Worm (Caenorhabditis elegans) whole organism, L4 larva: Measurements from ENCODE around the gene dhs-28.
A peak's percentile ranks its signal among the peaks of the same experiment; 100 is the strongest.

ENCODE experiments used
- F10B5.3 ChIP-seq: sonication (generic microtip); optimal IDR thresholded peaks from 2 replicates; lab custom pipeline; 2016; ENCODE audit warnings: mild to moderate bottlenecking, missing genetic modification characterization, missing compliant biosample characterization
- F37D6.2 ChIP-seq: sonication (generic microtip); optimal IDR thresholded peaks from 2 replicates; lab custom pipeline; 2016; ENCODE audit warnings: mild to moderate bottlenecking, missing genetic modification characterization, missing compliant biosample characterization
- F44E2.7 ChIP-seq: fragments of 200-800 bp; sonication (Bioruptor generic); IDR thresholded peaks from 2 replicates; pipeline ENCODE4 v2.1.2; 2022; ENCODE audit warnings: missing genetic modification characterization, missing compliant biosample characterization
- F49E8.2 ChIP-seq: sonication (generic microtip); optimal IDR thresholded peaks from 2 replicates; lab custom pipeline; 2016; ENCODE audit warnings: missing compliant biosample characterization, mild to moderate bottlenecking, missing genetic modification characterization, borderline replicate concordance
- R02D3.7 ChIP-seq: fragments of 150-350 bp; sonication (generic microtip); optimal IDR thresholded peaks from 3 replicates; lab custom pipeline; 2014; ENCODE audit warnings: missing biosample characterization, missing genetic modification characterization
- ZK337.2 ChIP-seq: fragments of 200-800 bp; sonication (Bioruptor generic); IDR thresholded peaks from 2 replicates; pipeline ENCODE4 v1.3.6; 2022; ENCODE audit warnings: missing genetic modification reagents, missing genetic modification characterization, missing compliant biosample characterization
- ZK546.5 ChIP-seq, 2 experiments: sonication (generic microtip); optimal IDR thresholded peaks; 2 replicates each; lab custom pipeline; 2017; ENCODE audit warnings: missing biosample characterization in 2 of 2, missing genetic modification characterization in 2 of 2
- aha-1 ChIP-seq: fragments of 150-350 bp; peaks from one replicate; lab custom pipeline; 2014; ENCODE audit warnings: missing biosample characterization, missing genetic modification characterization
- ama-1 ChIP-seq: fragments of 150-350 bp; optimal IDR thresholded peaks from 2 replicates; lab custom pipeline; 2014; ENCODE audit warnings: inconsistent platforms, mixed read lengths
- ceh-20 ChIP-seq: fragments of 200-800 bp; sonication (Bioruptor generic); IDR thresholded peaks from 2 replicates; pipeline ENCODE4 v1.3.6; 2022; ENCODE audit warnings: missing genetic modification reagents, missing genetic modification characterization, missing compliant biosample characterization
- ces-1 ChIP-seq: fragments of 150-350 bp; sonication (generic microtip); optimal IDR thresholded peaks from 4 replicates; lab custom pipeline; 2014; ENCODE audit warnings: missing biosample characterization, missing genetic modification reagents, missing genetic modification characterization
- cey-2 ChIP-seq: sonication (generic microtip); optimal IDR thresholded peaks from 3 replicates; lab custom pipeline; 2017; ENCODE audit warnings: missing genetic modification characterization, mild to moderate bottlenecking, missing compliant biosample characterization, antibody characterized with exemption, borderline replicate concordance; ENCODE audit not compliant: insufficient read depth
- ctbp-1 ChIP-seq: fragments of 200-800 bp; sonication (Bioruptor generic); IDR thresholded peaks from 2 replicates; pipeline ENCODE4 v1.3.6; 2022; ENCODE audit warnings: missing genetic modification reagents, missing genetic modification characterization, missing compliant biosample characterization
- daf-12 ChIP-seq: fragments of 150-350 bp; optimal IDR thresholded peaks from 2 replicates; lab custom pipeline; 2014; ENCODE audit warnings: missing biosample characterization, missing genetic modification reagents, missing genetic modification characterization
- daf-16 ChIP-seq, 3 experiments: sonication (generic microtip); optimal IDR thresholded peaks; 2 replicates each; lab custom pipeline; 2016 to 2017; ENCODE audit warnings: missing genetic modification characterization in 3 of 3, missing genetic modification reagents in 3 of 3, mild to moderate bottlenecking in 2 of 3, missing compliant biosample characterization in 2 of 3, missing biosample characterization in 1 of 3, moderate library complexity in 1 of 3
- daf-19 ChIP-seq: fragments of 200-800 bp; sonication (Bioruptor generic); conservative IDR thresholded peaks from 2 replicates; pipeline ENCODE4 v1.3.6; 2022; ENCODE audit warnings: missing genetic modification characterization, missing compliant biosample characterization
- dmd-6 ChIP-seq: fragments of 200-800 bp; sonication (Bioruptor generic); IDR thresholded peaks from 2 replicates; pipeline ENCODE4 v1.3.6; 2022; ENCODE audit warnings: missing genetic modification reagents, missing genetic modification characterization, missing compliant biosample characterization
- dmd-9 ChIP-seq: fragments of 200-800 bp; sonication (Bioruptor generic); IDR thresholded peaks from 2 replicates; pipeline ENCODE4 v1.3.6; 2022; ENCODE audit warnings: missing genetic modification reagents, missing genetic modification characterization, missing compliant biosample characterization
- fkh-10 ChIP-seq: fragments of 150-350 bp; optimal IDR thresholded peaks from 2 replicates; lab custom pipeline; 2014; ENCODE audit warnings: missing biosample characterization, missing genetic modification reagents, missing genetic modification characterization
- hif-1 ChIP-seq, 2 experiments: sonication (generic microtip); optimal IDR thresholded peaks; 2 replicates each; lab custom pipeline; 2016 to 2017; ENCODE audit warnings: missing compliant biosample characterization in 2 of 2, missing genetic modification characterization in 2 of 2, missing genetic modification reagents in 2 of 2, missing genotype in 2 of 2, mild to moderate bottlenecking in 1 of 2
- hmg-1.1 ChIP-seq: fragments of 200-800 bp; sonication (Bioruptor generic); IDR thresholded peaks from 2 replicates; pipeline ENCODE4 v1.3.6; 2022; ENCODE audit warnings: missing genetic modification reagents, missing genetic modification characterization, missing compliant biosample characterization
- lin-39 ChIP-seq: fragments of 150-350 bp; optimal IDR thresholded peaks from 2 replicates; lab custom pipeline; 2014; ENCODE audit warnings: missing biosample characterization, missing genetic modification reagents, missing genetic modification characterization
- lir-3 ChIP-seq: sonication (generic microtip); optimal IDR thresholded peaks from 2 replicates; lab custom pipeline; 2016; ENCODE audit warnings: mild to moderate bottlenecking, missing genetic modification characterization, missing compliant biosample characterization
- lsy-2 ChIP-seq, 2 experiments: fragments of 150-350 bp in 1 of 2; sonication (generic microtip) in 1 of 2; optimal IDR thresholded peaks; 2 replicates each; lab custom pipeline; 2014 to 2017; ENCODE audit warnings: missing biosample characterization in 2 of 2, missing genetic modification characterization in 2 of 2
- mdl-1 ChIP-seq, 2 experiments: fragments of 150-350 bp in 1 of 2; sonication (generic microtip) in 1 of 2; optimal IDR thresholded peaks; 2 replicates each; lab custom pipeline; 2014 to 2017; ENCODE audit warnings: missing biosample characterization in 2 of 2, missing genetic modification characterization in 2 of 2
- mxl-2 ChIP-seq: fragments of 200-800 bp; sonication (Bioruptor generic); conservative IDR thresholded peaks from 2 replicates; pipeline ENCODE4 v1.3.6; 2022; ENCODE audit warnings: missing genetic modification reagents, missing genetic modification characterization, missing compliant biosample characterization
- mxl-3 ChIP-seq: fragments of 200-800 bp; sonication (Bioruptor generic); optimal IDR thresholded peaks from 2 replicates; lab custom pipeline; 2018; ENCODE audit warnings: mild to moderate bottlenecking, missing genetic modification characterization, missing compliant biosample characterization
- nhr-237 ChIP-seq: sonication (generic microtip); optimal IDR thresholded peaks from 2 replicates; lab custom pipeline; 2017; ENCODE audit warnings: missing biosample characterization, missing genetic modification characterization
- nhr-25 ChIP-seq: sonication (generic microtip); optimal IDR thresholded peaks from 2 replicates; lab custom pipeline; 2017; ENCODE audit warnings: missing genetic modification characterization, mild to moderate bottlenecking, missing compliant biosample characterization, antibody characterized with exemption, moderate library complexity, borderline replicate concordance; ENCODE audit not compliant: insufficient read depth
- nhr-48 ChIP-seq: sonication (generic microtip); optimal IDR thresholded peaks from 2 replicates; lab custom pipeline; 2016; ENCODE audit warnings: mild to moderate bottlenecking, missing genetic modification characterization, missing compliant biosample characterization
- nhr-76 ChIP-seq: fragments of 150-350 bp; optimal IDR thresholded peaks from 2 replicates; lab custom pipeline; 2014; ENCODE audit warnings: missing biosample characterization, missing genetic modification characterization
- saeg-2 ChIP-seq: fragments of 200-800 bp; sonication (Bioruptor generic); IDR thresholded peaks from 2 replicates; pipeline ENCODE4 v1.3.6; 2022; ENCODE audit warnings: missing genetic modification reagents, missing genetic modification characterization, missing compliant biosample characterization
- skn-1 ChIP-seq: fragments of 150-350 bp; optimal IDR thresholded peaks from 2 replicates; lab custom pipeline; 2014; ENCODE audit warnings: missing biosample characterization, missing genetic modification characterization
- snpc-1.2 ChIP-seq: fragments of 200-800 bp; sonication (Bioruptor generic); IDR thresholded peaks from 2 replicates; pipeline ENCODE4 v1.3.6; 2022; ENCODE audit warnings: missing genetic modification reagents, missing genetic modification characterization, missing compliant biosample characterization
- spr-1 ChIP-seq: sonication (generic microtip); optimal IDR thresholded peaks from 2 replicates; lab custom pipeline; 2016; ENCODE audit warnings: mild to moderate bottlenecking, missing genetic modification characterization, missing compliant biosample characterization
- spr-3 ChIP-seq: fragments of 200-800 bp; sonication (Bioruptor generic); optimal IDR thresholded peaks from 2 replicates; lab custom pipeline; 2018; ENCODE audit warnings: mild to moderate bottlenecking, missing genetic modification characterization, missing compliant biosample characterization
- tag-97 ChIP-seq: fragments of 200-800 bp; sonication (Bioruptor generic); IDR thresholded peaks from 2 replicates; pipeline ENCODE4 v1.3.6; 2022; ENCODE audit warnings: missing genetic modification characterization, missing compliant biosample characterization
- unc-62 ChIP-seq, 3 experiments: fragments of 150-350 bp in 1 of 3; sonication (generic microtip); optimal IDR thresholded peaks in 2 of 3; peaks in 1 of 3; 1 replicate in 1 of 3; 2 replicates in 2 of 3; lab custom pipeline; 2014 to 2017; ENCODE audit warnings: missing biosample characterization in 3 of 3, missing genetic modification characterization in 3 of 3, missing genetic modification reagents in 3 of 3, missing genotype in 1 of 3
- zfp-3 ChIP-seq: fragments of 200-800 bp; sonication (Bioruptor generic); conservative IDR thresholded peaks from 2 replicates; pipeline ENCODE4 v1.3.6; 2022; ENCODE audit warnings: missing genetic modification reagents, missing genetic modification characterization, missing compliant biosample characterization
- ztf-11 ChIP-seq: fragments of 150-350 bp; optimal IDR thresholded peaks from 2 replicates; lab custom pipeline; 2014; ENCODE audit warnings: missing biosample characterization, missing genetic modification characterization

Gene dhs-28

ce11 chrX:6856793-6857192 lies 38.6 kb downstream of the dhs-28 start:
- TF ChIP-seq dmd-6 = no peak
- no peak for TF ChIP-seq mdl-1 (tag; optimal IDR thresholded peaks at IDR 0.05; lab: Kevin White, UChicago)
- TF ChIP-seq hif-1 (tag; optimal IDR thresholded peaks at IDR 0.05; lab: Kevin White, UChicago) = no peak
- TF ChIP-seq dmd-9 (GFP tag; lab: Robert Waterston, UW) = no peak
- TF ChIP-seq R02D3.7 = no peak
- TF ChIP-seq tag-97 = no peak
- no peak for TF ChIP-seq lir-3
- TF ChIP-seq daf-19 (GFP tag; lab: Robert Waterston, UW) = no peak
- no peak for TF ChIP-seq F37D6.2
- peak; percentile 31; the same call in 1 of the 2 replicates for TF ChIP-seq ctbp-1 (GFP tag; lab: Robert Waterston, UW)
- no peak for TF ChIP-seq F10B5.3
- peak in 1 of 2 experiments; percentile 32 for TF ChIP-seq unc-62 (GFP tag; optimal IDR thresholded peaks at IDR 0.05 in 1 of 2; lab: Kevin White, UChicago)
- no peak for TF ChIP-seq unc-62 (tag; optimal IDR thresholded peaks at IDR 0.05; lab: Kevin White, UChicago)
- TF ChIP-seq daf-12 (tag; lab: Kevin White, UChicago) = no peak
- TF ChIP-seq F49E8.2 (tag; lab: Kevin White, UChicago) = no peak
- 0 out of 2 replicates have a peak, but pooled peaks have one; percentile 18 for TF ChIP-seq hmg-1.1
- TF ChIP-seq nhr-76 = no peak
- TF ChIP-seq mxl-2 (GFP tag; lab: Robert Waterston, UW) = no peak
- TF ChIP-seq F44E2.7 (GFP tag; lab: Robert Waterston, UW) = no peak
- TF ChIP-seq spr-3 (GFP tag; lab: Kevin White, UChicago) = no peak
- no peak for TF ChIP-seq ama-1
- TF ChIP-seq ces-1 (GFP tag; lab: Kevin White, UChicago) = peak; percentile 91
- TF ChIP-seq lsy-2 (tag; optimal IDR thresholded peaks at IDR 0.05; lab: Kevin White, UChicago) = no peak
- peak; percentile 16 for TF ChIP-seq fkh-10
- no peak for TF ChIP-seq mxl-3 (GFP tag; lab: Kevin White, UChicago)
- TF ChIP-seq nhr-237 (tag; lab: Kevin White, UChicago) = no peak

- TF ChIP-seq nhr-48 (tag; lab: Kevin White, UChicago) (no peak), ztf-11 (tag; lab: Kevin White, UChicago) (no peak), aha-1 (tag; lab: Kevin White, UChicago) (peak; percentile 79), cey-2 (tag; lab: Kevin White, UChicago) (no peak), unc-62 (GFP tag; optimal IDR thresholded peaks at IDR 0.05 in 1 of 2; lab: Kevin White, UChicago) (peak in 1 of 2 experiments; percentile 57), unc-62 (tag; optimal IDR thresholded peaks at IDR 0.05; lab: Kevin White, UChicago) (no peak), ceh-20 (no peak), lin-39 (no peak), spr-1 (no peak), zfp-3 (no peak)
- TF ChIP-seq, all 104 proteins: peak for 2
These were observed 43.3 kb downstream of the dhs-28 start for ce11 chrX:6861564-6861963.

- TF ChIP-seq aha-1 (tag; lab: Kevin White, UChicago) (peak; percentile 93), daf-16 (GFP tag; optimal IDR thresholded peaks at IDR 0.05; lab: Kevin White, UChicago) (no peak), daf-16 (tag; optimal IDR thresholded peaks at IDR 0.05; lab: Kevin White, UChicago) (no peak), saeg-2 (no peak), F37D6.2 (no peak), ces-1 (GFP tag; lab: Kevin White, UChicago) (no peak), ceh-20 (no peak), ZK546.5 (tag; optimal IDR thresholded peaks at IDR 0.05; lab: Kevin White, UChicago) (no peak)
These were observed 44.8 kb downstream of the dhs-28 start, which contains the start of gene nep-4 for ce11 chrX:6863032-6863431. Gene nep-4 (minus strand): TSS chrX:6863424.

ce11 chrX:6865839-6866238 lies 47.6 kb downstream of the dhs-28 start, which contains the start of gene odr-10:
Gene odr-10 (minus strand): TSS chrX:6865939.
- TF ChIP-seq snpc-1.2 = no peak
- no peak for TF ChIP-seq nhr-25 (tag; lab: Kevin White, UChicago)
- TF ChIP-seq skn-1 (tag; lab: Kevin White, UChicago) = no peak
- TF ChIP-seq unc-62 (GFP tag; optimal IDR thresholded peaks at IDR 0.05 in 1 of 2; lab: Kevin White, UChicago) = no peak
- no peak for TF ChIP-seq unc-62 (tag; optimal IDR thresholded peaks at IDR 0.05; lab: Kevin White, UChicago)
- TF ChIP-seq aha-1 (tag; lab: Kevin White, UChicago) = no peak
- no peak for TF ChIP-seq ZK337.2 (GFP tag; lab: Robert Waterston, UW)
- TF ChIP-seq ztf-11 (tag; lab: Kevin White, UChicago) = no peak
- no peak for TF ChIP-seq tag-97
- no peak for TF ChIP-seq lin-39
